Worm (Caenorhabditis elegans) whole organism, young adult: ENCODE measurements around the gene btbd-10.

Experiments used
- C06A6.2 ChIP-seq: fragments of 200-800 bp; sonication (Bioruptor generic); conservative IDR thresholded peaks from 2 replicates; pipeline ENCODE4 v1.3.6; 2022; ENCODE audit warnings: missing genetic modification characterization, missing compliant biosample characterization
- F33H1.4 ChIP-seq: fragments of 200-800 bp; sonication (Bioruptor generic); IDR thresholded peaks from 2 replicates; pipeline ENCODE4 v1.3.6; 2022; ENCODE audit warnings: missing genetic modification reagents, missing genetic modification characterization, missing compliant biosample characterization
- F52B5.7 ChIP-seq: sonication (generic microtip); optimal IDR thresholded peaks from 2 replicates; lab custom pipeline; 2016; ENCODE audit warnings: mild to moderate bottlenecking, missing genetic modification characterization, missing compliant biosample characterization
- F57C9.4 ChIP-seq: sonication (generic microtip); optimal IDR thresholded peaks from 2 replicates; lab custom pipeline; 2017; ENCODE audit warnings: mild to moderate bottlenecking, missing genetic modification characterization, missing compliant biosample characterization
- K12H6.12 ChIP-seq: fragments of 200-800 bp; sonication (Bioruptor generic); optimal IDR thresholded peaks from 2 replicates; lab custom pipeline; 2018; ENCODE audit warnings: mild to moderate bottlenecking, missing genetic modification characterization, missing compliant biosample characterization
- Y53G8AR.9 ChIP-seq: fragments of 200-800 bp; sonication (Bioruptor generic); conservative IDR thresholded peaks from 2 replicates; pipeline ENCODE4 v1.3.6; 2022; ENCODE audit warnings: missing genetic modification reagents, missing genetic modification characterization, missing compliant biosample characterization
- Y56A3A.18 ChIP-seq: fragments of 200-800 bp; sonication (Bioruptor generic); IDR thresholded peaks from 2 replicates; pipeline ENCODE4 v1.3.6; 2022; ENCODE audit warnings: missing genetic modification reagents, missing genetic modification characterization, missing compliant biosample characterization
- Y67H2A.10 ChIP-seq: fragments of 200-800 bp; sonication (Bioruptor generic); conservative IDR thresholded peaks from 2 replicates; pipeline ENCODE4 v1.3.6; 2022; ENCODE audit warnings: missing genetic modification reagents, missing genetic modification characterization, missing compliant biosample characterization
- ZK185.1 ChIP-seq: sonication (generic microtip); optimal IDR thresholded peaks from 2 replicates; lab custom pipeline; 2016; ENCODE audit warnings: mild to moderate bottlenecking, missing genetic modification characterization, missing compliant biosample characterization; ENCODE audit not compliant: poor library complexity, severe bottlenecking
- aptf-2 ChIP-seq: fragments of 200-800 bp; sonication (Bioruptor generic); conservative IDR thresholded peaks from 2 replicates; pipeline ENCODE4 v1.3.6; 2022; ENCODE audit warnings: missing genetic modification reagents, missing genetic modification characterization, missing compliant biosample characterization
- athp-1 ChIP-seq: sonication (generic microtip); optimal IDR thresholded peaks from 2 replicates; lab custom pipeline; 2017; ENCODE audit warnings: mild to moderate bottlenecking, missing genetic modification characterization, missing compliant biosample characterization
- cebp-2 ChIP-seq: fragments of 200-800 bp; sonication (Bioruptor generic); IDR thresholded peaks from 2 replicates; pipeline ENCODE4 v1.3.6; 2022; ENCODE audit warnings: missing genetic modification characterization, missing compliant biosample characterization
- ceh-27 ChIP-seq: fragments of 200-800 bp; sonication (Bioruptor generic); optimal IDR thresholded peaks from 2 replicates; lab custom pipeline; 2018; ENCODE audit warnings: mild to moderate bottlenecking, missing genetic modification characterization, moderate library complexity, missing compliant biosample characterization
- ceh-58 ChIP-seq: fragments of 200-800 bp; sonication (Bioruptor generic); IDR thresholded peaks from 2 replicates; pipeline ENCODE4 v1.3.6; 2022; ENCODE audit warnings: missing genetic modification characterization, missing compliant biosample characterization
- dox-1 ChIP-seq: fragments of 200-800 bp; sonication (Bioruptor generic); IDR thresholded peaks from 2 replicates; pipeline ENCODE4 v1.3.6; 2022; ENCODE audit warnings: missing genetic modification reagents, missing genetic modification characterization, missing compliant biosample characterization
- dpff-1 ChIP-seq: sonication (generic microtip); optimal IDR thresholded peaks from 2 replicates; lab custom pipeline; 2017; ENCODE audit warnings: mild to moderate bottlenecking, missing genetic modification characterization, missing compliant biosample characterization
- egl-18 ChIP-seq: fragments of 200-800 bp; sonication (Bioruptor generic); IDR thresholded peaks from 2 replicates; pipeline ENCODE4 v1.3.6; 2022; ENCODE audit warnings: missing genetic modification reagents, missing genetic modification characterization, missing compliant biosample characterization
- hlh-12 ChIP-seq: sonication (generic microtip); optimal IDR thresholded peaks from 2 replicates; lab custom pipeline; 2016; ENCODE audit warnings: missing genetic modification characterization, missing compliant biosample characterization
- hmg-1.2 ChIP-seq: fragments of 200-800 bp; sonication (Bioruptor generic); IDR thresholded peaks from 2 replicates; pipeline ENCODE4 v1.3.6; 2022; ENCODE audit warnings: missing genetic modification reagents, missing genetic modification characterization, missing compliant biosample characterization
- lag-1 ChIP-seq: fragments of 200-800 bp; sonication (Bioruptor generic); IDR thresholded peaks from 2 replicates; pipeline ENCODE4 v1.3.6; 2022; ENCODE audit warnings: missing genetic modification reagents, missing genetic modification characterization, missing compliant biosample characterization
- lin-26 ChIP-seq: fragments of 200-800 bp; sonication (Bioruptor generic); IDR thresholded peaks from 2 replicates; pipeline ENCODE4 v1.3.6; 2022; ENCODE audit warnings: missing genetic modification reagents, missing genetic modification characterization, missing compliant biosample characterization
- lin-40 ChIP-seq: sonication (generic microtip); optimal IDR thresholded peaks from 2 replicates; lab custom pipeline; 2016; ENCODE audit warnings: missing genetic modification characterization, mild to moderate bottlenecking, missing compliant biosample characterization, missing genotype, missing genetic modification reagents
- lir-1 ChIP-seq: fragments of 200-800 bp; sonication (Bioruptor generic); conservative IDR thresholded peaks from 2 replicates; pipeline ENCODE4 v1.3.6; 2022; ENCODE audit warnings: missing genetic modification reagents, missing genetic modification characterization, missing compliant biosample characterization
- lsl-1 ChIP-seq: fragments of 200-800 bp; sonication (Bioruptor generic); optimal IDR thresholded peaks from 2 replicates; lab custom pipeline; 2018; ENCODE audit warnings: mild to moderate bottlenecking, missing genetic modification characterization, moderate library complexity, missing compliant biosample characterization
- lsy-27 ChIP-seq: sonication (generic microtip); optimal IDR thresholded peaks from 2 replicates; lab custom pipeline; 2017; ENCODE audit warnings: missing genetic modification characterization, mild to moderate bottlenecking, missing compliant biosample characterization, antibody characterized with exemption, missing genotype, borderline replicate concordance; ENCODE audit not compliant: insufficient read depth
- madf-3 ChIP-seq: fragments of 200-800 bp; sonication (Bioruptor generic); IDR thresholded peaks from 2 replicates; pipeline ENCODE4 v1.3.6; 2022; ENCODE audit warnings: missing genetic modification reagents, missing genetic modification characterization, missing compliant biosample characterization
- madf-6 ChIP-seq: fragments of 200-800 bp; sonication (Bioruptor generic); IDR thresholded peaks from 2 replicates; pipeline ENCODE4 v1.3.6; 2022; ENCODE audit warnings: missing genetic modification reagents, missing genetic modification characterization, missing compliant biosample characterization
- mxl-1 ChIP-seq: sonication (generic microtip); optimal IDR thresholded peaks from 2 replicates; lab custom pipeline; 2016; ENCODE audit warnings: missing genetic modification characterization, missing compliant biosample characterization
- nfya-1 ChIP-seq: sonication (generic microtip); optimal IDR thresholded peaks from 2 replicates; lab custom pipeline; 2017; ENCODE audit warnings: antibody characterized with exemption, missing compliant biosample characterization, missing genetic modification characterization, borderline replicate concordance; ENCODE audit not compliant: insufficient read depth
- nhr-120 ChIP-seq: fragments of 200-800 bp; sonication (Bioruptor generic); IDR thresholded peaks from 2 replicates; pipeline ENCODE4 v1.3.6; 2022; ENCODE audit warnings: missing genetic modification characterization, missing compliant biosample characterization
- nhr-27 ChIP-seq: fragments of 200-800 bp; sonication (Bioruptor generic); optimal IDR thresholded peaks from 2 replicates; lab custom pipeline; 2018; ENCODE audit warnings: mild to moderate bottlenecking, missing genetic modification characterization, moderate library complexity, missing compliant biosample characterization
- pbrm-1 ChIP-seq: fragments of 200-800 bp; sonication (Bioruptor generic); IDR thresholded peaks from 2 replicates; pipeline ENCODE4 v1.3.6; 2022; ENCODE audit warnings: missing genetic modification reagents, missing genetic modification characterization, missing compliant biosample characterization
- pha-4 ChIP-seq: fragments of 150-350 bp; sonication (generic microtip); optimal IDR thresholded peaks from 2 replicates; lab custom pipeline; 2014; ENCODE audit warnings: missing biosample characterization, missing genetic modification reagents, missing genetic modification characterization
- rpc-1 ChIP-seq, 2 experiments: fragments of 150-350 bp in 1 of 2; sonication (generic microtip) in 1 of 2; optimal IDR thresholded peaks; 2 replicates each; lab custom pipeline; 2014 to 2018; ENCODE audit warnings: missing biosample characterization in 1 of 2, missing genetic modification characterization in 1 of 2, missing genetic modification reagents in 1 of 2, missing genotype in 1 of 2
- sea-2 ChIP-seq: fragments of 200-800 bp; sonication (Bioruptor generic); IDR thresholded peaks from 2 replicates; pipeline ENCODE4 v1.3.6; 2022; ENCODE audit warnings: missing genetic modification characterization, missing compliant biosample characterization
- snpc-1.3 ChIP-seq: sonication (generic microtip); optimal IDR thresholded peaks from 2 replicates; lab custom pipeline; 2017; ENCODE audit warnings: missing genetic modification characterization, mild to moderate bottlenecking, missing compliant biosample characterization, antibody characterized with exemption, moderate library complexity, missing genotype, missing genetic modification reagents; ENCODE audit not compliant: insufficient read depth
- snpc-4 ChIP-seq, 5 experiments: fragments of 150-350 bp in 1 of 5; sonication (generic microtip) in 4 of 5; optimal IDR thresholded peaks; 2 replicates each; lab custom pipeline; 2014 to 2018; ENCODE audit warnings: missing genetic modification characterization in 5 of 5, missing biosample characterization in 3 of 5, antibody characterized with exemption in 2 of 5, mild to moderate bottlenecking in 2 of 5, missing compliant biosample characterization in 2 of 5, missing genotype in 2 of 5, moderate library complexity in 2 of 5, missing genetic modification reagents in 1 of 5
- tlf-1 ChIP-seq: fragments of 200-800 bp; sonication (Bioruptor generic); optimal IDR thresholded peaks from 2 replicates; lab custom pipeline; 2018; ENCODE audit warnings: mild to moderate bottlenecking, missing genetic modification characterization, missing compliant biosample characterization
- unc-62 ChIP-seq: fragments of 150-350 bp; optimal IDR thresholded peaks from 2 replicates; lab custom pipeline; 2014; ENCODE audit warnings: missing biosample characterization, missing genetic modification reagents, missing genetic modification characterization
- zfh-2 ChIP-seq: fragments of 200-800 bp; sonication (Bioruptor generic); conservative IDR thresholded peaks from 2 replicates; pipeline ENCODE4 v1.3.6; 2022; ENCODE audit warnings: missing genetic modification reagents, missing genetic modification characterization, missing compliant biosample characterization
- ztf-28 ChIP-seq: fragments of 200-800 bp; sonication (Bioruptor generic); IDR thresholded peaks from 2 replicates; pipeline ENCODE4 v1.3.6; 2022; ENCODE audit warnings: missing genetic modification reagents, missing genetic modification characterization, missing compliant biosample characterization

Gene btbd-10

DNA sequence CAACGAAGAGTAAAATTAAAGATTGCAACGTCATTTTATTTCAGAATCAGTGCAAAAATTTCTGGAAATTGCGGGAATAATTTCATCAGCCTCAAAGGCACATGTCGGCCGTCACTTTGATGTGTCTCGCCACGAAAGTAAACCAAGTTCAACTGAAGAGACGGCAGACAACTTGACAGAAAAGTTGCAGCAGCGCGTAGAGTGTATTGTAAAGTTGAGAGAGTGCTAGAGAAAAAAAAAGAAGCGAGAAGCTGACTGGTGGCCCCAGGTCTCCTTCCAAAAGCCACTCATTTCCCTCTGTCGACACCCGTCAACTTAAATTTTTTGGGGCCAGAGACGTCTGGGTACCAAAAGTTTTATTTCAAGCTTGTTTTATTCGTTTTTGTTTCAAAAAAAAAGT lies 531 bp upstream of the btbd-10 start (continued):
- TF ChIP-seq ceh-27 (GFP tag; lab: Kevin White, UChicago) (peak; percentile 32), snpc-1.3 (tag; lab: Kevin White, UChicago) (peak; percentile 58), lin-40 (tag; lab: Kevin White, UChicago) (peak; percentile 24), snpc-4 (GFP tag; optimal IDR thresholded peaks at IDR 0.05; lab: Kevin White, UChicago) (peak; percentile 47), snpc-4 (tag; optimal IDR thresholded peaks at IDR 0.05; lab: Kevin White, UChicago) (peak; percentile 59 to 84 (median 65)), lsl-1 (GFP tag; lab: Kevin White, UChicago) (peak; percentile 77), mxl-1 (tag; lab: Kevin White, UChicago) (no peak), egl-18 (GFP tag; lab: Robert Waterston, UW) (no peak), hlh-12 (tag; lab: Kevin White, UChicago) (no peak), dox-1 (GFP tag; lab: Robert Waterston, UW) (peak; percentile 73), rpc-1 (optimal IDR thresholded peaks at IDR 0.05; lab: Kevin White, UChicago) (peak; percentile 36), rpc-1 (tag; optimal IDR thresholded peaks at IDR 0.05; lab: Kevin White, UChicago) (no peak), tlf-1 (GFP tag; lab: Kevin White, UChicago) (peak; percentile 46), lir-1 (GFP tag; lab: Robert Waterston, UW) (0 out of 2 replicates have a peak, but pooled peaks have one; percentile 10), ZK185.1 (peak; percentile 58)
- TF ChIP-seq, all 124 proteins: peak for 46

DNA sequence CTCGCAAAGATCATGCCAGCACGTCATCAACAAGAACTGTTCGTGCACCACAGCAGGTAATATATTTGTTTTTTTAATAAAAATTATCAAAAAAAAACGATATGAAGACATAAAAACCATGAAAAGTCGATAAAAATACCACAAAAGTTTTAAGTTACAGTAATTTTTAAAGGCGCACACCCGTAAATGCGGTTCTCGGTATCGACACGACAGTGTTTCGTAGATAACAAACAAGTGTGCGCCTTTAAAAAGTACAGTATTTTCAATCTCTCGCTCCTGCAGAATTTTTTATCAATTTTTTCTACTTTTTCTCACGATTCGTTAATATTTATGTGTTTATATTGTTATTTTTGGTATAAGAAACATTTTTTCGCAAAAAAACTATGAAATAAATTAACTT lies 523 bp downstream of the btbd-10 start:
- TF ChIP-seq madf-6 (peak; percentile 56), nhr-27 (tag; lab: Kevin White, UChicago) (no peak), F33H1.4 (GFP tag; lab: Robert Waterston, UW) (peak; percentile 50; the same call in 1 of the 2 replicates), lsl-1 (GFP tag; lab: Kevin White, UChicago) (peak; percentile 70)

ce11 chrII:4905883-4906282 lies 1.1 kb downstream of the btbd-10 start:
- TF ChIP-seq lsy-27 (no peak), lag-1 (GFP tag; lab: Robert Waterston, UW) (no peak), athp-1 (no peak), nhr-120 (GFP tag; lab: Robert Waterston, UW) (no peak), egl-18 (GFP tag; lab: Robert Waterston, UW) (no peak), mxl-1 (tag; lab: Kevin White, UChicago) (no peak), unc-62 (no peak), sea-2 (GFP tag; lab: Robert Waterston, UW) (no peak), C06A6.2 (GFP tag; lab: Robert Waterston, UW) (no peak), cebp-2 (GFP tag; lab: Robert Waterston, UW) (no peak), ceh-58 (GFP tag; lab: Robert Waterston, UW) (no peak), madf-6 (no peak)
- TF ChIP-seq, all 124 proteins: peak for 0

- TF ChIP-seq ceh-58 (GFP tag; lab: Robert Waterston, UW) (no peak), Y53G8AR.9 (GFP tag; lab: Robert Waterston, UW) (no peak), F57C9.4 (tag; lab: Kevin White, UChicago) (no peak), ceh-27 (GFP tag; lab: Kevin White, UChicago) (no peak), lag-1 (GFP tag; lab: Robert Waterston, UW) (no peak), pbrm-1 (no peak), K12H6.12 (tag; lab: Kevin White, UChicago) (no peak), Y56A3A.18 (GFP tag; lab: Robert Waterston, UW) (no peak), madf-3 (GFP tag; lab: Robert Waterston, UW) (no peak), ztf-28 (no peak), lin-40 (tag; lab: Kevin White, UChicago) (peak; percentile 24), snpc-1.3 (tag; lab: Kevin White, UChicago) (no peak), C06A6.2 (GFP tag; lab: Robert Waterston, UW) (no peak), F52B5.7 (no peak), nfya-1 (tag; lab: Kevin White, UChicago) (no peak), Y67H2A.10 (no peak), nhr-27 (tag; lab: Kevin White, UChicago) (no peak), pha-4 (tag; lab: Kevin White, UChicago) (no peak), lin-26 (no peak), dpff-1 (tag; lab: Kevin White, UChicago) (no peak), aptf-2 (GFP tag; lab: Robert Waterston, UW) (no peak), zfh-2 (GFP tag; lab: Robert Waterston, UW) (0 out of 2 replicates have a peak, but pooled peaks have one; percentile 35), hmg-1.2 (GFP tag; lab: Robert Waterston, UW) (peak; percentile 40; the same call in 1 of the 2 replicates)
These were observed 3.4 kb downstream of the btbd-10 start for ce11 chrII:4908160-4908559.
